Worm (Caenorhabditis elegans): ENCODE data around the gene rsp-3.
A peak's percentile ranks its signal among the peaks of the same experiment; 100 is the strongest.

DNA sequence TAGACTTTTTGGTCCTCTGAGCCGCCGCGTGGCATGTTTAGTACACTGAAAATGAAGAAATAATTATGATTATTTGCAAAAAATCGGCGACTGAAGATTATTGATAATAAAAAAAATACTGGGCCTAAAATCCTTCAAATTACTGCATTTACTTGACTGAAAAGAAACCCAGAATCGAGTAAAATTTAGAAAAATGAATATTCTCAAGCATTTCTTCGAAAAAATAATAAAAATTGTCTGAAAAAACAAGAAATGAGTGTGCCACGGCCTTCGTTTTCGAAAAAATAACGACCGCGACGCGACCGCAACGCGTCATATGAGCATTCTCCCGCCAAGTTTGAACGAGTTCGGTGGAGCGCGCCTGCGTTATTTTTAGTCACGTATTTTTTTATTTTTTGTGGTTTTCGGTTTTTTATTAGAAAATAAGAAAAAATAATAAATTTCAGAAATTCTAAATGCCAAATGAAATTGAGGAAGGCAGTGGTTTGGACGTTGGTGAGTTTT lies at the start of gene rsp-3, which contains the start of gene spin-4:
- no peak for TF ChIP-seq him-1 (tag; optimal IDR thresholded peaks at IDR 0.05)
- TF ChIP-seq W03F9.2 (tag; optimal IDR thresholded peaks at IDR 0.05), result peak; percentile 80
- TF ChIP-seq dao-5 (tag; optimal IDR thresholded peaks at IDR 0.05), result no peak

Data from whole organism, L4/young adult.